Worm (Caenorhabditis elegans): Measurements from ENCODE around the gene Y82E9BR.8.

DNA sequence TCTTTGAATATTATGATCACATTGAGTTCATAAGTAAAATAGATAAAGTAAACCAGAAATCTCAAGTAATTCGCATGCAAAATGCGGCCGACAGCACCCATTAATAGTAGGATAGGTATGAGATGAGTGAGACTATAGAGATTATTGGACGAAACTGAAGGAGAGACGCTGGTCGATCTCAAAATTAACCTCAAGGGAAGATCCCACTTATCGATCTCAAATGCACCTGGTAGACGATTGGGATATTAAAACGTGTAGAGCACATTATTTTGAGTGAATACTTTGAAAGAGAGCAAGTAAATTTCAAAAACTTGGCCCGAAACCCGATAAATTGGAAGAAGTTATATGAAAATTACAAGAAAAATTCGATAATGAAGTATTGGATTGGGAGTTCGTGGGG, 12.2 kb downstream of the Y82E9BR.8 start, which contains the start of gene Y82E9BL.6:
- no peak for TF ChIP-seq unc-55 (GFP tag; optimal IDR thresholded peaks at IDR 0.05)
- TF ChIP-seq F13H6.1 (tag; optimal IDR thresholded peaks at IDR 0.05): no peak
- TF ChIP-seq nhr-237 (tag; optimal IDR thresholded peaks at IDR 0.05): no peak
- no peak for TF ChIP-seq nhr-11 (tag; optimal IDR thresholded peaks at IDR 0.05)
- TF ChIP-seq nhr-21 (tag; optimal IDR thresholded peaks at IDR 0.05): no peak
- TF ChIP-seq fos-1 (tag; optimal IDR thresholded peaks at IDR 0.05): no peak
